Worm (Caenorhabditis elegans) whole organism, L4 larva: ENCODE results near the gene srbc-20.

Experiments used
- F49E8.2 ChIP-seq: sonication (generic microtip); optimal IDR thresholded peaks from 2 replicates; lab custom pipeline; 2016; ENCODE audit warnings: missing compliant biosample characterization, mild to moderate bottlenecking, missing genetic modification characterization, borderline replicate concordance
- aha-1 ChIP-seq: fragments of 150-350 bp; peaks from one replicate; lab custom pipeline; 2014; ENCODE audit warnings: missing biosample characterization, missing genetic modification characterization
- daf-12 ChIP-seq: fragments of 150-350 bp; optimal IDR thresholded peaks from 2 replicates; lab custom pipeline; 2014; ENCODE audit warnings: missing biosample characterization, missing genetic modification reagents, missing genetic modification characterization
- dmd-6 ChIP-seq: fragments of 200-800 bp; sonication (Bioruptor generic); IDR thresholded peaks from 2 replicates; pipeline ENCODE4 v1.3.6; 2022; ENCODE audit warnings: missing genetic modification reagents, missing genetic modification characterization, missing compliant biosample characterization
- lin-13 ChIP-seq: fragments of 150-350 bp; optimal IDR thresholded peaks from 2 replicates; lab custom pipeline; 2014; ENCODE audit warnings: missing biosample characterization, missing genetic modification reagents, missing genetic modification characterization
- mxl-3 ChIP-seq: fragments of 200-800 bp; sonication (Bioruptor generic); optimal IDR thresholded peaks from 2 replicates; lab custom pipeline; 2018; ENCODE audit warnings: mild to moderate bottlenecking, missing genetic modification characterization, missing compliant biosample characterization
- nhr-11 ChIP-seq: fragments of 150-350 bp; optimal IDR thresholded peaks from 2 replicates; lab custom pipeline; 2014; ENCODE audit warnings: missing biosample characterization, missing genetic modification characterization
- nhr-237 ChIP-seq: sonication (generic microtip); optimal IDR thresholded peaks from 2 replicates; lab custom pipeline; 2017; ENCODE audit warnings: missing biosample characterization, missing genetic modification characterization
- nhr-28 ChIP-seq: fragments of 150-350 bp; optimal IDR thresholded peaks from 2 replicates; lab custom pipeline; 2014; ENCODE audit warnings: missing biosample characterization, missing genetic modification characterization
- nhr-76 ChIP-seq: fragments of 150-350 bp; optimal IDR thresholded peaks from 2 replicates; lab custom pipeline; 2014; ENCODE audit warnings: missing biosample characterization, missing genetic modification characterization
- nhr-77 ChIP-seq: fragments of 150-350 bp; optimal IDR thresholded peaks from 2 replicates; lab custom pipeline; 2014; ENCODE audit warnings: missing biosample characterization, missing genetic modification characterization
- spr-1 ChIP-seq: sonication (generic microtip); optimal IDR thresholded peaks from 2 replicates; lab custom pipeline; 2016; ENCODE audit warnings: mild to moderate bottlenecking, missing genetic modification characterization, missing compliant biosample characterization
- zip-11 ChIP-seq: fragments of 200-800 bp; sonication (Bioruptor generic); IDR thresholded peaks from 2 replicates; pipeline ENCODE4 v1.3.6; 2022; ENCODE audit warnings: missing genetic modification characterization, missing compliant biosample characterization
- ztf-11 ChIP-seq: fragments of 150-350 bp; optimal IDR thresholded peaks from 2 replicates; lab custom pipeline; 2014; ENCODE audit warnings: missing biosample characterization, missing genetic modification characterization

- TF ChIP-seq nhr-76 (tag; lab: Kevin White, UChicago) (no peak), nhr-237 (tag; lab: Kevin White, UChicago) (no peak), nhr-77 (tag; lab: Kevin White, UChicago) (no peak), nhr-28 (tag; lab: Kevin White, UChicago) (no peak), mxl-3 (GFP tag; lab: Kevin White, UChicago) (no peak), nhr-11 (tag; lab: Kevin White, UChicago) (no peak), daf-12 (tag; lab: Kevin White, UChicago) (no peak), F49E8.2 (no peak), zip-11 (no peak), aha-1 (no peak), lin-13 (GFP tag; lab: Kevin White, UChicago) (no peak), dmd-6 (GFP tag; lab: Robert Waterston, UW) (no peak), ztf-11 (tag; lab: Kevin White, UChicago) (no peak), spr-1 (tag; lab: Kevin White, UChicago) (no peak)
These were observed 2.5 kb downstream of the srbc-20 start, which contains the start of gene C45H4.21 for ce11 chrV:2149432-2149831.
